Fruit fly (Drosophila melanogaster): ENCODE measurements around the gene CG5958.

CG5958 gene

DNA sequence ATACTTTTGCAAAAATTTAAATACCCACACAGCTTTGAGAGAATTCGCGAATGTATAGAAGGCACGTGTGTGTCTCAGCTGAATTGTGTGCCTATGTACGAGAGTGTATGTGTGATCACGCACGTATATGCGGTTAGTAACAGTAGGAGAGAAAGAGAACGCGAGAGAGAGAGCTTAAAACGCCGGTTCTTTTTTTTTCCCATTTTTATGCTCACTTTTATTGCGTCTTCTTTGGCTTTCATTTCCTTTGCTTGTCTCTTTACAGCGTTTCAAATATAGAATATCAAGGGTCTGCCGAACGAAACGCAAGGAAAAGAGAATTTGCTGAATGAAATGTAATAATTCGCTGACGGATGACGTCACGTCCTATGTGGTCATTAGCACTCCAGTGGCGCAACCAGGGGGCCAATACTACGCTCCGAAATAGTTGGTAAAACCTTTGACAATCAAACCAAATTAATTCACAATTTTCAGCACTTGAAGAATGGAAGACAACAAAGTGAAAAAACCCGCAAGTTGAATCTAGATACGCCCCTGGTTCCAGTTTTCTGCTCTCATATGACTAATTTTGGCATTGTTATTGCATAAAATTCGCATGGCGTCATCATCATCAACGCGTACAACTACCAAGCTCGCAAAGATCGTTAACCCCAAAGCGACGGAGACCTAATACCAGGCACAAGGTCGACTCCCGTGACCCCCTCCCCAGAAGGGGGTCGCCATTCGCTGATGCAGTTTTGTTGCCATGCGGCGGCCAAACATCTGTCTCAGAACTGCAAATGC lies 8.2 kb downstream of the CG5958 start (continued):
- TF ChIP-seq Nf-YC (tag; optimal IDR thresholded peaks at IDR 0.05) (no peak), CG6654 (GFP tag; optimal IDR thresholded peaks at IDR 0.05) (no peak), CG30431 (GFP tag; optimal IDR thresholded peaks at IDR 0.05) (no peak), CG34224 (GFP tag; IDR thresholded peaks at IDR 0.05; ENCODE audit: partially characterized antibody) (0 out of 3 replicates have a peak, but pooled peaks have one; percentile 29), HLH4C (GFP tag; IDR thresholded peaks at IDR 0.05; ENCODE audit: partially characterized antibody) (no peak), org-1 (GFP tag; optimal IDR thresholded peaks at IDR 0.05) (peak; percentile 51), CG16815 (GFP tag; optimal IDR thresholded peaks at IDR 0.05) (peak; percentile 51), ranshi (GFP tag; IDR thresholded peaks at IDR 0.05) (peak; percentile 55; the same call in 1 of the 2 replicates), CG12104 (GFP tag; optimal IDR thresholded peaks at IDR 0.05) (no peak), nmo (GFP tag; optimal IDR thresholded peaks at IDR 0.05) (no peak), bsh (GFP tag; optimal IDR thresholded peaks at IDR 0.05) (no peak), CG6272 (GFP tag; IDR thresholded peaks at IDR 0.05) (0 out of 2 replicates have a peak, but pooled peaks have one; percentile 29), Ravus (GFP tag; IDR thresholded peaks at IDR 0.05) (peak; percentile 52), Doc3 (GFP tag; IDR thresholded peaks at IDR 0.05; ENCODE audit: partially characterized antibody) (no peak), zen (tag; optimal IDR thresholded peaks at IDR 0.05) (peak; percentile 12), Hmx (GFP tag; optimal IDR thresholded peaks at IDR 0.05) (no peak), Side (GFP tag; optimal IDR thresholded peaks at IDR 0.05) (peak; percentile 36), tll (GFP tag; optimal IDR thresholded peaks at IDR 0.05) (no peak), E2f2 (GFP tag; IDR thresholded peaks at IDR 0.05) (0 out of 2 replicates have a peak, but pooled peaks have one; percentile 11), CG18599 (GFP tag; optimal IDR thresholded peaks at IDR 0.05) (peak; percentile 87), CG14860 (GFP tag; IDR thresholded peaks at IDR 0.05; ENCODE audit: partially characterized antibody) (no peak), CG10654 (GFP tag; optimal IDR thresholded peaks at IDR 0.05) (no peak), Jarid2 (GFP tag; optimal IDR thresholded peaks at IDR 0.05) (no peak), NC2β (GFP tag; optimal IDR thresholded peaks at IDR 0.05) (no peak), Sox100B (GFP tag; optimal IDR thresholded peaks at IDR 0.05) (no peak), CG10147 (GFP tag; optimal IDR thresholded peaks at IDR 0.05) (peak; percentile 82), Hr39 (optimal IDR thresholded peaks at IDR 0.05) (no peak), PHDP (tag; optimal IDR thresholded peaks at IDR 0.05) (peak; percentile 54), ara (GFP tag; IDR thresholded peaks at IDR 0.05) (no peak), CG13287 (GFP tag; IDR thresholded peaks at IDR 0.05; ENCODE audit: partially characterized antibody) (no peak), CG9437 (GFP tag; optimal IDR thresholded peaks at IDR 0.05) (no peak), nau (GFP tag; optimal IDR thresholded peaks at IDR 0.05) (peak; percentile 26), CG3838 (GFP tag; optimal IDR thresholded peaks at IDR 0.05) (no peak), so (GFP tag; IDR thresholded peaks at IDR 0.05) (peak; percentile 43; the same call in 1 of the 3 replicates), Ets97D (GFP tag; optimal IDR thresholded peaks at IDR 0.05) (no peak), chm (GFP tag; IDR thresholded peaks at IDR 0.05) (peak; percentile 60), CG31224 (GFP tag; IDR thresholded peaks at IDR 0.05) (peak; percentile 73), Hr3 (GFP tag; optimal IDR thresholded peaks at IDR 0.05) (peak; percentile 7), br (optimal IDR thresholded peaks at IDR 0.05) (no peak), ato (GFP tag; IDR thresholded peaks at IDR 0.05; ENCODE audit: partially characterized antibody) (no peak), BtbVII (GFP tag; optimal IDR thresholded peaks at IDR 0.05) (peak; percentile 56), CG1792 (GFP tag; optimal IDR thresholded peaks at IDR 0.05) (no peak), Dref (GFP tag; IDR thresholded peaks at IDR 0.05) (0 out of 2 replicates have a peak, but pooled peaks have one; percentile 31), Pdp1 (GFP tag; optimal IDR thresholded peaks at IDR 0.05) (peak; percentile 59 to 74), fd64A (GFP tag; optimal IDR thresholded peaks at IDR 0.05) (no peak), stc (GFP tag; IDR thresholded peaks at IDR 0.05) (peak; percentile 22; the same call in 1 of the 2 replicates), CG31441 (GFP tag; IDR thresholded peaks at IDR 0.05) (no peak), CG18476 (GFP tag; optimal IDR thresholded peaks at IDR 0.05) (no peak), ac (GFP tag; optimal IDR thresholded peaks at IDR 0.05) (no peak)
